Fruit fly (Drosophila melanogaster): Measurements from ENCODE around the gene Mpi.

Gene Mpi

DNA sequence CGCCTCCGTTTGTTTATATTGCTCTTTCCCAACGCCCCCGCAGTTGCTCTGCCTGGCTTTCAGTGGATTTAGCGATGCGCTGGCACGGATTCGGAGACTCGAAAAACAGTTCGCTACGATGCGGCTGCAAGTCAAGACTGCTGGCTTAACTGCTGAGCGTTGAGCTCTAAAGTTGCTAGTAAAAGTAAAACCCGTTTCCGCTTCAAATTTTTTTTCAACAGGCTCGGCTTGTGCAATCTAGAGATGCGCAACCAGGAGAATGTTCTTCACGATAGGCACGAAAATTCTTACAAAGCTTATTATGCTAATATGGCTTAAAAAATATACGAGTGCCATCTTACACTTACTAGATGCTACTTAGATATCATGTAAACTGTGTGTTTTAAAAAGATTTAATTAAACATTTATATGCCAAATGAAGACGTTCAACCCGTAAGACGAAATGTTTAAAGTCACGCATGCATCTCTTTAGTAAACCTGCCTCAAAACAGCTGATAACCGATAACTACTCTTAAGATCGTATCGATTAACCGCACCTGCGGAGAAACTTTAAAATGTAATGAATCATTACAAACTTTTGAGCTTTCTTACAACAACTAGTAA is 12.0 kb upstream of the Mpi start, which contains the start of gene CG12948 (continued):
- no peak for TF ChIP-seq ssp (GFP tag; IDR thresholded peaks at IDR 0.05)
- TF ChIP-seq Bteb2 (GFP tag; optimal IDR thresholded peaks at IDR 0.05), result peak; percentile 16
- TF ChIP-seq Hr51 (GFP tag; optimal IDR thresholded peaks at IDR 0.05), result peak in 1 of 2 experiments; percentile 36
- TF ChIP-seq ase (GFP tag; IDR thresholded peaks at IDR 0.05), result no peak
- TF ChIP-seq CG12744 (GFP tag; optimal IDR thresholded peaks at IDR 0.05), result no peak
- TF ChIP-seq Hsf (GFP tag; optimal IDR thresholded peaks at IDR 0.05), result peak; percentile 54
- no peak for TF ChIP-seq CkIIα-i1 (GFP tag; IDR thresholded peaks at IDR 0.05)
- TF ChIP-seq danr (GFP tag; IDR thresholded peaks at IDR 0.05), result no peak
- no peak for TF ChIP-seq da (GFP tag; optimal IDR thresholded peaks at IDR 0.05)
- TF ChIP-seq Hr39 (optimal IDR thresholded peaks at IDR 0.05), result no peak
- TF ChIP-seq Fer2 (tag; optimal IDR thresholded peaks at IDR 0.05), result peak; percentile 55
- no peak for TF ChIP-seq CG1233 (GFP tag; optimal IDR thresholded peaks at IDR 0.05)
- TF ChIP-seq CG17186 (GFP tag; optimal IDR thresholded peaks at IDR 0.05), result no peak
- TF ChIP-seq luna (GFP tag; optimal IDR thresholded peaks at IDR 0.05), result no peak
- TF ChIP-seq CG16815 (GFP tag; optimal IDR thresholded peaks at IDR 0.05), result no peak
- peak; percentile 69 for TF ChIP-seq CG13424 (tag; optimal IDR thresholded peaks at IDR 0.05)
- no peak for TF ChIP-seq CG7357 (GFP tag; IDR thresholded peaks at IDR 0.05)
- no peak for TF ChIP-seq Rx (GFP tag; IDR thresholded peaks at IDR 0.05)
- 0 out of 2 replicates have a peak, but pooled peaks have one; percentile 19 for TF ChIP-seq onecut (GFP tag; IDR thresholded peaks at IDR 0.05)
- no peak for TF ChIP-seq CG7372 (GFP tag; IDR thresholded peaks at IDR 0.05)
- no peak for TF ChIP-seq disco-r (GFP tag; optimal IDR thresholded peaks at IDR 0.05)
- peak; percentile 31; the same call in 1 of the 2 replicates for TF ChIP-seq Atf6 (GFP tag; IDR thresholded peaks at IDR 0.05)
- TF ChIP-seq fd96Cb (tag; optimal IDR thresholded peaks at IDR 0.05), result peak; percentile 3
- TF ChIP-seq CG30431 (GFP tag; optimal IDR thresholded peaks at IDR 0.05), result no peak
- TF ChIP-seq bigmax (GFP tag; optimal IDR thresholded peaks at IDR 0.05), result no peak
- TF ChIP-seq Nf-YC (tag; optimal IDR thresholded peaks at IDR 0.05), result no peak
- no peak for TF ChIP-seq caup (GFP tag; optimal IDR thresholded peaks at IDR 0.05; ENCODE audit: severe bottlenecking)
- TF ChIP-seq cas (GFP tag; IDR thresholded peaks at IDR 0.05), result no peak
- peak; percentile 67 for TF ChIP-seq slbo (GFP tag; IDR thresholded peaks at IDR 0.05)
- no peak for TF ChIP-seq Ravus (GFP tag; IDR thresholded peaks at IDR 0.05)
- no peak for TF ChIP-seq fd3F (GFP tag; optimal IDR thresholded peaks at IDR 0.05)
- TF ChIP-seq CG3847 (GFP tag; IDR thresholded peaks at IDR 0.05), result peak; percentile 54
- no peak for TF ChIP-seq CG18619 (GFP tag; optimal IDR thresholded peaks at IDR 0.05)
- TF ChIP-seq Deaf1 (tag; optimal IDR thresholded peaks at IDR 0.05), result no peak
- TF ChIP-seq dimm (GFP tag; IDR thresholded peaks at IDR 0.05), result no peak
- peak; percentile 36 for TF ChIP-seq Chrac-16 (GFP tag; optimal IDR thresholded peaks at IDR 0.05)
- no peak for TF ChIP-seq CG3065 (GFP tag; optimal IDR thresholded peaks at IDR 0.05)
- TF ChIP-seq gem (tag; optimal IDR thresholded peaks at IDR 0.05), result no peak
- TF ChIP-seq CG3726 (GFP tag; IDR thresholded peaks at IDR 0.05), result no peak
- TF ChIP-seq CG2889 (GFP tag; IDR thresholded peaks at IDR 0.05), result no peak
- no peak for TF ChIP-seq cato (GFP tag; optimal IDR thresholded peaks at IDR 0.05; ENCODE audit: borderline replicate concordance)
- TF ChIP-seq Mes4 (GFP tag; optimal IDR thresholded peaks at IDR 0.05), result no peak
- peak; percentile 25 for TF ChIP-seq CG5245 (GFP tag; optimal IDR thresholded peaks at IDR 0.05)
- no peak for TF ChIP-seq CG14965 (GFP tag; optimal IDR thresholded peaks at IDR 0.05; ENCODE audit: borderline replicate concordance)
- no peak for TF ChIP-seq sisA (GFP tag; IDR thresholded peaks at IDR 0.05)
- peak; percentile 55 for TF ChIP-seq Fer3 (tag; optimal IDR thresholded peaks at IDR 0.05)
- TF ChIP-seq CG17385 (GFP tag; optimal IDR thresholded peaks at IDR 0.05), result peak; percentile 56
- TF ChIP-seq Oli (tag; optimal IDR thresholded peaks at IDR 0.05), result no peak
- TF ChIP-seq pum (GFP tag; optimal IDR thresholded peaks at IDR 0.05), result peak; percentile 16
- TF ChIP-seq esg (GFP tag; conservative IDR thresholded peaks at IDR 0.05), result peak; percentile 42
- TF ChIP-seq mirr (GFP tag; optimal IDR thresholded peaks at IDR 0.05), result no peak

All from whole organism, embryonic.